Worm (Caenorhabditis elegans): ENCODE data around the gene obr-2.
"Not testable (repeated sequence)": the region's sequence is repeated elsewhere in the genome, so short reads cannot be mapped to it uniquely, and the experiment has no call there.

DNA sequence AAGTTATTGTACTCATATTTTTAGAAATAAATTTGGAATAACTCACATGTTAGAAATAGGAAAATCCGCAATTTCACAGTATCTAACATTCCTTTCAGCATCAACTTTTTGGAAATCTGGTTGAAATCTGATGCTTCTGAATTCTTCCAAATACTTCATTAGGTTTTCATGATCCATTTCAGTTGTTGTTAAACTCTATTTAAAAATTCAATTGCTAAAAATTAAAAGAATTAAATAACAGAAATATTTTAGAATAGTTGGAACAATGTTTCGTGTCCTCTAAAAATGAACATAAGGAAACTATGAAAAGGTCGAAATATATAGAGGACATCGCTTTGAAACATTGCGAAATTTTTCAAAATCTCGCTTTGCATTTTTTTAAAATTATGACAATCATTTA is 17.3 kb upstream of the obr-2 start, which contains the start of gene cng-1:
- TF ChIP-seq nhr-76 (tag; optimal IDR thresholded peaks at IDR 0.05); nhr-28 (tag; optimal IDR thresholded peaks at IDR 0.05); ama-1 (optimal IDR thresholded peaks at IDR 0.05); nhr-90 (tag; optimal IDR thresholded peaks at IDR 0.05; ENCODE audit: poor library complexity); unc-98 (GFP tag; IDR thresholded peaks at IDR 0.05); pqm-1 (tag; optimal IDR thresholded peaks at IDR 0.05); lin-15B (tag; optimal IDR thresholded peaks at IDR 0.05); lsy-2 (tag; optimal IDR thresholded peaks at IDR 0.05); elt-2 (tag; optimal IDR thresholded peaks at IDR 0.05); alr-1 (tag; optimal IDR thresholded peaks at IDR 0.05; ENCODE audit: borderline replicate concordance); ztf-4 (tag; optimal IDR thresholded peaks at IDR 0.05): not testable (repeated sequence)
